Worm (Caenorhabditis elegans) whole organism, L4 larva: ENCODE results near the gene dap-3.

Source experiments
- D1046.2 ChIP-seq: fragments of 200-800 bp; sonication (Bioruptor generic); IDR thresholded peaks from 2 replicates; pipeline ENCODE4 v1.3.6; 2022; ENCODE audit warnings: missing genetic modification characterization, missing compliant biosample characterization
- T20F7.1 ChIP-seq: fragments of 200-800 bp; sonication (Bioruptor generic); optimal IDR thresholded peaks from 2 replicates; lab custom pipeline; 2018; ENCODE audit warnings: mild to moderate bottlenecking, missing genetic modification characterization, missing compliant biosample characterization
- T26A8.4 ChIP-seq: fragments of 200-800 bp; sonication (Bioruptor generic); IDR thresholded peaks from 2 replicates; pipeline ENCODE4 v1.3.6; 2022; ENCODE audit warnings: missing genetic modification characterization, missing compliant biosample characterization
- Y5F2A.4 ChIP-seq: fragments of 200-800 bp; sonication (Bioruptor generic); optimal IDR thresholded peaks from 2 replicates; lab custom pipeline; 2018; ENCODE audit warnings: mild to moderate bottlenecking, missing genetic modification characterization, missing compliant biosample characterization
- Y75B8A.6 ChIP-seq: fragments of 200-800 bp; sonication (Bioruptor generic); IDR thresholded peaks from 2 replicates; pipeline ENCODE4 v1.3.6; 2022; ENCODE audit warnings: missing genetic modification reagents, missing genetic modification characterization, missing compliant biosample characterization
- ZK337.2 ChIP-seq: fragments of 200-800 bp; sonication (Bioruptor generic); IDR thresholded peaks from 2 replicates; pipeline ENCODE4 v1.3.6; 2022; ENCODE audit warnings: missing genetic modification reagents, missing genetic modification characterization, missing compliant biosample characterization
- ZK546.5 ChIP-seq, 2 experiments: sonication (generic microtip); optimal IDR thresholded peaks; 2 replicates each; lab custom pipeline; 2017; ENCODE audit warnings: missing biosample characterization in 2 of 2, missing genetic modification characterization in 2 of 2
- aha-1 ChIP-seq: fragments of 150-350 bp; peaks from one replicate; lab custom pipeline; 2014; ENCODE audit warnings: missing biosample characterization, missing genetic modification characterization
- arid-1 ChIP-seq: fragments of 200-800 bp; sonication (Bioruptor generic); conservative IDR thresholded peaks from 2 replicates; pipeline ENCODE4 v1.3.6; 2022; ENCODE audit warnings: missing genetic modification reagents, missing genetic modification characterization, missing compliant biosample characterization
- attf-4 ChIP-seq: sonication (generic microtip); optimal IDR thresholded peaks from 3 replicates; lab custom pipeline; 2017; ENCODE audit warnings: missing biosample characterization, missing genetic modification characterization
- ceh-44 ChIP-seq: fragments of 200-800 bp; sonication (Bioruptor generic); IDR thresholded peaks from 2 replicates; pipeline ENCODE4 v1.3.6; 2022; ENCODE audit warnings: missing genetic modification reagents, missing genetic modification characterization, missing compliant biosample characterization
- daf-12 ChIP-seq: fragments of 150-350 bp; optimal IDR thresholded peaks from 2 replicates; lab custom pipeline; 2014; ENCODE audit warnings: missing biosample characterization, missing genetic modification reagents, missing genetic modification characterization
- daf-16 ChIP-seq, 3 experiments: sonication (generic microtip); optimal IDR thresholded peaks; 2 replicates each; lab custom pipeline; 2016 to 2017; ENCODE audit warnings: missing genetic modification characterization in 3 of 3, missing genetic modification reagents in 3 of 3, mild to moderate bottlenecking in 2 of 3, missing compliant biosample characterization in 2 of 3, missing biosample characterization in 1 of 3, moderate library complexity in 1 of 3
- daf-19 ChIP-seq: fragments of 200-800 bp; sonication (Bioruptor generic); conservative IDR thresholded peaks from 2 replicates; pipeline ENCODE4 v1.3.6; 2022; ENCODE audit warnings: missing genetic modification characterization, missing compliant biosample characterization
- dmd-6 ChIP-seq: fragments of 200-800 bp; sonication (Bioruptor generic); IDR thresholded peaks from 2 replicates; pipeline ENCODE4 v1.3.6; 2022; ENCODE audit warnings: missing genetic modification reagents, missing genetic modification characterization, missing compliant biosample characterization
- dpl-1 ChIP-seq: fragments of 150-350 bp; optimal IDR thresholded peaks from 2 replicates; lab custom pipeline; 2014; ENCODE audit warnings: missing biosample characterization, missing genetic modification reagents, missing genetic modification characterization
- egl-43 ChIP-seq: fragments of 200-800 bp; sonication (Bioruptor generic); IDR thresholded peaks from 2 replicates; pipeline ENCODE4 v1.3.6; 2022; ENCODE audit warnings: missing genetic modification reagents, missing genetic modification characterization, missing compliant biosample characterization
- fkh-10 ChIP-seq: fragments of 150-350 bp; optimal IDR thresholded peaks from 2 replicates; lab custom pipeline; 2014; ENCODE audit warnings: missing biosample characterization, missing genetic modification reagents, missing genetic modification characterization
- gei-8 ChIP-seq: fragments of 200-800 bp; sonication (Bioruptor generic); optimal IDR thresholded peaks from 2 replicates; lab custom pipeline; 2018; ENCODE audit warnings: mild to moderate bottlenecking, missing genetic modification characterization, missing compliant biosample characterization
- hif-1 ChIP-seq, 2 experiments: sonication (generic microtip); optimal IDR thresholded peaks; 2 replicates each; lab custom pipeline; 2016 to 2017; ENCODE audit warnings: missing compliant biosample characterization in 2 of 2, missing genetic modification characterization in 2 of 2, missing genetic modification reagents in 2 of 2, missing genotype in 2 of 2, mild to moderate bottlenecking in 1 of 2
- lin-15B ChIP-seq: fragments of 150-350 bp; sonication (generic microtip); optimal IDR thresholded peaks from 3 replicates; lab custom pipeline; 2014; ENCODE audit warnings: missing biosample characterization, missing genetic modification characterization
- lin-38 ChIP-seq: fragments of 200-800 bp; sonication (Bioruptor generic); IDR thresholded peaks from 2 replicates; pipeline ENCODE4 v1.3.6; 2022; ENCODE audit warnings: missing genetic modification reagents, missing genetic modification characterization, missing compliant biosample characterization
- lsy-2 ChIP-seq, 2 experiments: fragments of 150-350 bp in 1 of 2; sonication (generic microtip) in 1 of 2; optimal IDR thresholded peaks; 2 replicates each; lab custom pipeline; 2014 to 2017; ENCODE audit warnings: missing biosample characterization in 2 of 2, missing genetic modification characterization in 2 of 2
- nhr-10 ChIP-seq: fragments of 150-350 bp; optimal IDR thresholded peaks from 2 replicates; lab custom pipeline; 2014; ENCODE audit warnings: missing biosample characterization, missing genetic modification characterization
- nhr-11 ChIP-seq: fragments of 150-350 bp; optimal IDR thresholded peaks from 2 replicates; lab custom pipeline; 2014; ENCODE audit warnings: missing biosample characterization, missing genetic modification characterization
- nhr-111 ChIP-seq: fragments of 200-800 bp; sonication (Bioruptor generic); optimal IDR thresholded peaks from 2 replicates; lab custom pipeline; 2018; ENCODE audit warnings: mild to moderate bottlenecking, missing genetic modification characterization, missing compliant biosample characterization
- nhr-41 ChIP-seq: fragments of 200-800 bp; sonication (Bioruptor generic); IDR thresholded peaks from 2 replicates; pipeline ENCODE4 v1.3.6; 2022; ENCODE audit warnings: missing genetic modification reagents, missing genetic modification characterization, missing compliant biosample characterization
- nhr-6 ChIP-seq: fragments of 150-350 bp; optimal IDR thresholded peaks from 2 replicates; lab custom pipeline; 2014; ENCODE audit warnings: missing biosample characterization, missing genetic modification characterization
- php-3 ChIP-seq: fragments of 200-800 bp; sonication (Bioruptor generic); IDR thresholded peaks from 2 replicates; pipeline ENCODE4 v1.3.6; 2022; ENCODE audit warnings: missing genetic modification reagents, missing genetic modification characterization, missing compliant biosample characterization
- pqm-1 ChIP-seq: sonication (generic microtip); optimal IDR thresholded peaks from 2 replicates; lab custom pipeline; 2017; ENCODE audit warnings: missing biosample characterization, missing genetic modification characterization
- tag-97 ChIP-seq: fragments of 200-800 bp; sonication (Bioruptor generic); IDR thresholded peaks from 2 replicates; pipeline ENCODE4 v1.3.6; 2022; ENCODE audit warnings: missing genetic modification characterization, missing compliant biosample characterization
- unc-130 ChIP-seq: sonication (generic microtip); optimal IDR thresholded peaks from 2 replicates; lab custom pipeline; 2016; ENCODE audit warnings: missing genetic modification reagents, missing genetic modification characterization, missing compliant biosample characterization
- unc-39 ChIP-seq: sonication (generic microtip); optimal IDR thresholded peaks from 2 replicates; lab custom pipeline; 2017; ENCODE audit warnings: missing biosample characterization, missing genetic modification characterization
- zag-1 ChIP-seq: fragments of 150-350 bp; optimal IDR thresholded peaks from 2 replicates; lab custom pipeline; 2014; ENCODE audit warnings: missing biosample characterization, missing genetic modification characterization
- zfp-3 ChIP-seq: fragments of 200-800 bp; sonication (Bioruptor generic); conservative IDR thresholded peaks from 2 replicates; pipeline ENCODE4 v1.3.6; 2022; ENCODE audit warnings: missing genetic modification reagents, missing genetic modification characterization, missing compliant biosample characterization
- ztf-7 ChIP-seq: fragments of 150-350 bp; optimal IDR thresholded peaks from 2 replicates; lab custom pipeline; 2014; ENCODE audit warnings: missing biosample characterization, missing genetic modification characterization

The dap-3 gene

ce11 chrII:10603560-10603959 lies 22.6 kb downstream of the dap-3 start:
- TF ChIP-seq unc-39 (tag; lab: Kevin White, UChicago) = no peak
- TF ChIP-seq Y5F2A.4 (GFP tag; lab: Kevin White, UChicago) = no peak
- no peak for TF ChIP-seq zag-1
- no peak for TF ChIP-seq ztf-7 (tag; lab: Kevin White, UChicago)
- TF ChIP-seq ZK337.2 (GFP tag; lab: Robert Waterston, UW) = no peak
- TF ChIP-seq zfp-3 (GFP tag; lab: Robert Waterston, UW) = no peak

ce11 chrII:10605512-10605911 lies 24.6 kb downstream of the dap-3 start, which contains the start of gene taf-13:
taf-13 (minus strand) TSS chrII:10605612.
- TF ChIP-seq ceh-44 (GFP tag; lab: Robert Waterston, UW) (no peak), D1046.2 (GFP tag; lab: Robert Waterston, UW) (no peak), daf-12 (tag; lab: Kevin White, UChicago) (no peak), egl-43 (GFP tag; lab: Robert Waterston, UW) (no peak), nhr-11 (tag; lab: Kevin White, UChicago) (no peak), lin-38 (no peak), nhr-6 (no peak), daf-19 (GFP tag; lab: Robert Waterston, UW) (no peak), nhr-41 (GFP tag; lab: Robert Waterston, UW) (no peak), aha-1 (tag; lab: Kevin White, UChicago) (no peak), lin-15B (tag; lab: Kevin White, UChicago) (no peak), tag-97 (GFP tag; lab: Robert Waterston, UW) (no peak), pqm-1 (no peak), nhr-111 (GFP tag; lab: Kevin White, UChicago) (no peak), nhr-10 (tag; lab: Kevin White, UChicago) (no peak), Y75B8A.6 (GFP tag; lab: Robert Waterston, UW) (no peak), attf-4 (tag; lab: Kevin White, UChicago) (no peak)

ce11 chrII:10607238-10607961 lies 26.5 kb downstream of the dap-3 start, which contains the start of gene ccm-3:
ccm-3 (minus strand) TSS chrII:10607275.
- TF ChIP-seq dmd-6 (GFP tag; lab: Robert Waterston, UW) = no peak
- peak; percentile 15 for TF ChIP-seq fkh-10 (GFP tag; lab: Kevin White, UChicago)
- TF ChIP-seq aha-1 (tag; lab: Kevin White, UChicago) = peak; percentile 69
- peak in 1 of 2 experiments; percentile 36 for TF ChIP-seq lsy-2 (tag; optimal IDR thresholded peaks at IDR 0.05; lab: Kevin White, UChicago)
- no peak for TF ChIP-seq gei-8 (GFP tag; lab: Kevin White, UChicago)
- TF ChIP-seq ZK546.5 (tag; optimal IDR thresholded peaks at IDR 0.05; lab: Kevin White, UChicago) = no peak
- peak; percentile 17 for TF ChIP-seq nhr-11 (tag; lab: Kevin White, UChicago)
- peak; percentile 91 for TF ChIP-seq lin-38
- TF ChIP-seq hif-1 (tag; optimal IDR thresholded peaks at IDR 0.05; lab: Kevin White, UChicago) = no peak
- peak; percentile 53 for TF ChIP-seq dpl-1 (GFP tag; lab: Kevin White, UChicago)
- TF ChIP-seq daf-16 (GFP tag; optimal IDR thresholded peaks at IDR 0.05; lab: Kevin White, UChicago) = no peak
- TF ChIP-seq daf-16 (tag; optimal IDR thresholded peaks at IDR 0.05; lab: Kevin White, UChicago) = peak; percentile 14
- peak; percentile 44 for TF ChIP-seq T20F7.1 (GFP tag; lab: Kevin White, UChicago)
- TF ChIP-seq unc-130 (GFP tag; lab: Kevin White, UChicago) = peak; percentile 3
- TF ChIP-seq php-3 (GFP tag; lab: Robert Waterston, UW) = no peak
- no peak for TF ChIP-seq arid-1 (GFP tag; lab: Robert Waterston, UW)
- no peak for TF ChIP-seq T26A8.4 (GFP tag; lab: Robert Waterston, UW)
